Worm (Caenorhabditis elegans) whole organism, mixed stage, embryonic: ENCODE data around the gene H18N23.2.
A peak's percentile ranks its signal among the peaks of the same experiment; 100 is the strongest.

Source experiments
- bed-3 ChIP-seq: fragments of 200-800 bp; sonication (Bioruptor generic); optimal IDR thresholded peaks from 3 replicates; lab custom pipeline; 2018; ENCODE audit warnings: mild to moderate bottlenecking, missing genetic modification characterization, moderate library complexity, missing compliant biosample characterization
- blmp-1 ChIP-seq: fragments of 150-350 bp; optimal IDR thresholded peaks from 2 replicates; lab custom pipeline; 2014; ENCODE audit warnings: missing biosample characterization, missing genetic modification characterization
- ceh-39 ChIP-seq: fragments of 150-350 bp; optimal IDR thresholded peaks from 2 replicates; lab custom pipeline; 2014; ENCODE audit warnings: missing biosample characterization, missing genetic modification characterization
- ceh-83 ChIP-seq: fragments of 200-800 bp; sonication (Bioruptor generic); optimal IDR thresholded peaks from 2 replicates; lab custom pipeline; 2018; ENCODE audit warnings: mild to moderate bottlenecking, missing genetic modification characterization, missing compliant biosample characterization
- ces-1 ChIP-seq: fragments of 150-350 bp; optimal IDR thresholded peaks from 2 replicates; lab custom pipeline; 2014; ENCODE audit warnings: missing biosample characterization, missing genetic modification reagents, missing genetic modification characterization
- cnd-1 ChIP-seq: fragments of 200-800 bp; sonication (Bioruptor generic); optimal IDR thresholded peaks from 2 replicates; lab custom pipeline; 2018; ENCODE audit warnings: mild to moderate bottlenecking, missing genetic modification characterization, missing compliant biosample characterization
- drap-1 ChIP-seq: fragments of 200-800 bp; sonication (Bioruptor generic); optimal IDR thresholded peaks from 3 replicates; lab custom pipeline; 2018; ENCODE audit warnings: mild to moderate bottlenecking, missing genetic modification characterization, missing compliant biosample characterization
- elt-1 ChIP-seq: sonication (generic microtip); optimal IDR thresholded peaks from 2 replicates; lab custom pipeline; 2017; ENCODE audit warnings: missing genetic modification characterization, mild to moderate bottlenecking, missing compliant biosample characterization, antibody characterized with exemption, moderate library complexity, borderline replicate concordance; ENCODE audit not compliant: insufficient read depth
- elt-3 ChIP-seq: fragments of 150-350 bp; optimal IDR thresholded peaks from 2 replicates; lab custom pipeline; 2014; ENCODE audit warnings: missing biosample characterization, missing genetic modification characterization
- flh-1 ChIP-seq: fragments of 200-800 bp; sonication (Bioruptor generic); optimal IDR thresholded peaks from 2 replicates; lab custom pipeline; 2018; ENCODE audit warnings: mild to moderate bottlenecking, missing genetic modification characterization, moderate library complexity, missing compliant biosample characterization
- ham-2 ChIP-seq: fragments of 200-800 bp; sonication (Bioruptor generic); optimal IDR thresholded peaks from 2 replicates; lab custom pipeline; 2018; ENCODE audit warnings: mild to moderate bottlenecking, missing genetic modification characterization, missing compliant biosample characterization
- lin-13 ChIP-seq: fragments of 150-350 bp; optimal IDR thresholded peaks from 2 replicates; lab custom pipeline; 2014; ENCODE audit warnings: missing biosample characterization, missing genetic modification characterization
- lin-32 ChIP-seq: fragments of 200-800 bp; sonication (Bioruptor generic); optimal IDR thresholded peaks from 2 replicates; lab custom pipeline; 2018; ENCODE audit warnings: mild to moderate bottlenecking, missing genetic modification characterization, missing compliant biosample characterization
- mab-5 ChIP-seq: fragments of 150-350 bp; optimal IDR thresholded peaks from 2 replicates; lab custom pipeline; 2014; ENCODE audit warnings: missing biosample characterization, missing genetic modification characterization
- mep-1 ChIP-seq: fragments of 150-350 bp; optimal IDR thresholded peaks from 2 replicates; lab custom pipeline; 2017; ENCODE audit warnings: missing biosample characterization, missing genetic modification reagents, missing genetic modification characterization, inconsistent platforms
- mls-2 ChIP-seq: sonication (generic microtip); optimal IDR thresholded peaks from 2 replicates; lab custom pipeline; 2016; ENCODE audit warnings: mild to moderate bottlenecking, missing genetic modification characterization, moderate library complexity, missing compliant biosample characterization
- nhr-2 ChIP-seq: fragments of 150-350 bp; optimal IDR thresholded peaks from 2 replicates; lab custom pipeline; 2014; ENCODE audit warnings: missing biosample characterization, missing genetic modification characterization
- nhr-28 ChIP-seq: fragments of 150-350 bp; optimal IDR thresholded peaks from 2 replicates; lab custom pipeline; 2014; ENCODE audit warnings: missing biosample characterization, missing genetic modification characterization
- nhr-76 ChIP-seq: sonication (generic microtip); optimal IDR thresholded peaks from 2 replicates; lab custom pipeline; 2017; ENCODE audit warnings: missing biosample characterization, missing genetic modification characterization
- pha-4 ChIP-seq: fragments of 150-350 bp; optimal IDR thresholded peaks from 2 replicates; lab custom pipeline; 2018; ENCODE audit warnings: missing biosample characterization, missing genetic modification reagents, missing genetic modification characterization
- sem-2 ChIP-seq: fragments of 200-800 bp; sonication (Bioruptor generic); optimal IDR thresholded peaks from 2 replicates; lab custom pipeline; 2018; ENCODE audit warnings: mild to moderate bottlenecking, missing genetic modification characterization, missing compliant biosample characterization
- snpc-4 ChIP-seq: fragments of 150-350 bp; optimal IDR thresholded peaks from 2 replicates; lab custom pipeline; 2014; ENCODE audit warnings: missing biosample characterization, missing genetic modification characterization
- sptf-1 ChIP-seq: sonication (generic microtip); optimal IDR thresholded peaks from 2 replicates; lab custom pipeline; 2017; ENCODE audit warnings: mild to moderate bottlenecking, missing genetic modification characterization, moderate library complexity, missing compliant biosample characterization
- tbx-8 ChIP-seq: fragments of 200-800 bp; sonication (Bioruptor generic); optimal IDR thresholded peaks from 2 replicates; lab custom pipeline; 2018; ENCODE audit warnings: mild to moderate bottlenecking, missing genetic modification characterization, moderate library complexity, missing compliant biosample characterization
- unc-120 ChIP-seq: sonication (generic microtip); optimal IDR thresholded peaks from 2 replicates; lab custom pipeline; 2017; ENCODE audit warnings: missing genetic modification characterization, missing compliant biosample characterization; ENCODE audit not compliant: poor library complexity, severe bottlenecking
- unc-39 ChIP-seq: fragments of 150-350 bp; optimal IDR thresholded peaks from 2 replicates; lab custom pipeline; 2014; ENCODE audit warnings: missing biosample characterization, missing genetic modification characterization
- unc-62 ChIP-seq: fragments of 150-350 bp; optimal IDR thresholded peaks from 2 replicates; lab custom pipeline; 2014; ENCODE audit warnings: missing biosample characterization, missing genetic modification reagents, missing genetic modification characterization
- zip-8 ChIP-seq: fragments of 150-350 bp; optimal IDR thresholded peaks from 2 replicates; lab custom pipeline; 2014; ENCODE audit warnings: missing biosample characterization, missing genetic modification characterization
- ztf-11 ChIP-seq: fragments of 150-350 bp; optimal IDR thresholded peaks from 2 replicates; lab custom pipeline; 2014; ENCODE audit warnings: missing biosample characterization, missing genetic modification characterization

The H18N23.2 gene

DNA sequence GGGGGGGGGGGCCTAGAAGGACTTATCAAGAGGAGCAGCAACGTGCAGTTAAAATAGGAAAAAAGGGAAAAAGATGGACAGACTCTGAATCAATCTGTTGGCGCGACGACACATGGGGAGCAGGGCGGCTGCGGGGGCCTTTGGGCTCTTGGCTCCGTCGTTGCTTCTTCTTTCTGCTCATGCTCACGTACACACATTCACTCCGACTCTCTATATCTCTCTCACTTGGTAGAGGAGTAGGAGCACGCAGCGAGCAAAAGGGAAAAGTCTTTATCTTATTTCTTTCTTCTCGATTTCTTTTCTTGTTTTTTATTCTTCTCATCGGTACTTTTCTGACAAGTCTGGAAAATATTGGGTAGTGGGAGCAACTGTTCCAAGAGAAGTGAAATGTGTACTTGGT, 12.3 kb downstream of the H18N23.2 start:
- TF ChIP-seq flh-1 (GFP tag; lab: Kevin White, UChicago): no peak
- peak; percentile 22 for TF ChIP-seq unc-120 (tag; lab: Kevin White, UChicago)
- TF ChIP-seq mab-5 (tag; lab: Kevin White, UChicago): no peak
- peak; percentile 29 for TF ChIP-seq sptf-1 (tag; lab: Kevin White, UChicago)
- peak; percentile 46 for TF ChIP-seq ces-1 (GFP tag; lab: Kevin White, UChicago)
- no peak for TF ChIP-seq nhr-28 (tag; lab: Kevin White, UChicago)
- TF ChIP-seq ham-2 (GFP tag; lab: Kevin White, UChicago): no peak
- TF ChIP-seq, all 35 proteins: peak for 3

DNA sequence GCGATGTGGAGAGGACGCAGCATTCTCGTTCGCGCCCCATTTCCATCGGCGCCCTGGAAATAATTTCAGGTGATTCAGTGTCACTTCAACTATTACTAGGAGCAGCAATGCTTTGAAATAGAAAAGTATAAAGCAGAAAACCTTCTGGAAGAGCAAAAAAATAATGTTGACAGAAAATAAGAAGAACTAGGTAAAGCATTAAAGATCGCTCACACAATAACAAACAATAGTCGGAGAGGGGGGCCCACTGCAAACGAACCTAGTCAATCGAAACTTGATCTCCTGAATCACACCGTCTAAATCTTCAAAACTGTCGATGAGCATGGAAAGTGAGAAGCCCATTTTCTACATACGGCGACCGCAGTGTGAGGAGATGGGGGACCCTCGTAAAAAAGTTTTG, 12.7 kb downstream of the H18N23.2 start:
- TF ChIP-seq tbx-8 (GFP tag; lab: Kevin White, UChicago) (no peak), ztf-11 (tag; lab: Kevin White, UChicago) (no peak), ces-1 (GFP tag; lab: Kevin White, UChicago) (no peak), unc-62 (GFP tag; lab: Kevin White, UChicago) (no peak)

DNA sequence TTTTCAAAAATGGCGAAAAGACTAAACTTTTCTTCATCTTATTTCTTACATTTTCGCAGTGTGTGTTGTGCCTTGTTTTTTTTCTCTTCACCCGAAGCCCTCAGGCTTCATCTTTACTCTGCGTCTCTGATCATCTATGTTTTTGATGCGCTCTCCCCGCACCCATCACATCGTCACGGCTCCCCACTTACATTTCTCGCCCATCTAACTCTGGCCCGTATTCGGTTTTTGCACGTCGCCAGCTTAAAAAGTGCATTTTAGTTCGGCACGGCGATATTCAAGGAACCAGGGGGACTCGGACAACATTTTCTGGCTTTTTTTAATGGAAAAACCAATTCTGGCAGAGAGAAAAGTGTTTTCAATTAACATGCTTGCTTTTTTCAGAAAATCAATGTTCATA, 13.3 kb downstream of the H18N23.2 start:
- TF ChIP-seq tbx-8 (GFP tag; lab: Kevin White, UChicago) (no peak), snpc-4 (tag; lab: Kevin White, UChicago) (no peak), unc-62 (GFP tag; lab: Kevin White, UChicago) (no peak), bed-3 (GFP tag; lab: Kevin White, UChicago) (no peak), ham-2 (GFP tag; lab: Kevin White, UChicago) (no peak), elt-3 (tag; lab: Kevin White, UChicago) (no peak), zip-8 (no peak), unc-120 (tag; lab: Kevin White, UChicago) (no peak), unc-39 (tag; lab: Kevin White, UChicago) (no peak), ztf-11 (tag; lab: Kevin White, UChicago) (no peak), ces-1 (GFP tag; lab: Kevin White, UChicago) (no peak), nhr-28 (tag; lab: Kevin White, UChicago) (no peak), nhr-2 (tag; lab: Kevin White, UChicago) (no peak), mep-1 (tag; lab: Kevin White, UChicago) (no peak), ceh-39 (tag; lab: Kevin White, UChicago) (no peak), sem-2 (GFP tag; lab: Kevin White, UChicago) (no peak), mls-2 (no peak), cnd-1 (tag; lab: Kevin White, UChicago) (no peak), elt-1 (no peak)

DNA sequence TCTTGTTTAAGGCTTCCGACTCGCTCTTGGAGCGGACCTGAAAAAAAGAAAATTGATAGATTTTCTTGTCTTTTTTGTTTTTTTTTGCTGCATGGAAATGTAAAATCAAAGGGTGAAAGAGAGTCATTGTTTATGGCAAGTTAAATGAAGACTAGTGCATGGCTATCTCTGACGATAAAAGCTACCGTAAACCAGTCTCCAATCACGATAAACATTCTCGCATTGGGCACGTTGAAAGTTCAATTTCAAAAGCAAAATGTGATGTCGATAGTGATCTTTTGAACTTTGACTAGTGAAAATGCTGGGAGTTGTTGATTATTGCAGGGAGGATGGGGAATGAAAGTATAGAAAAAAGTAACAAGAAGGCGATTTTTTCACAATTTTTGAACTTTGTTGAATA, 14.1 kb downstream of the H18N23.2 start:
- TF ChIP-seq nhr-76: no peak
- TF ChIP-seq bed-3 (GFP tag; lab: Kevin White, UChicago): no peak
- TF ChIP-seq ceh-83 (GFP tag; lab: Kevin White, UChicago): no peak
- TF ChIP-seq flh-1 (GFP tag; lab: Kevin White, UChicago): no peak
- no peak for TF ChIP-seq ceh-39 (tag; lab: Kevin White, UChicago)
- no peak for TF ChIP-seq ztf-11 (tag; lab: Kevin White, UChicago)
- TF ChIP-seq nhr-2 (tag; lab: Kevin White, UChicago): no peak
- TF ChIP-seq blmp-1 (tag; lab: Kevin White, UChicago): no peak
- TF ChIP-seq nhr-28 (tag; lab: Kevin White, UChicago): no peak
- TF ChIP-seq mab-5 (tag; lab: Kevin White, UChicago): no peak
- TF ChIP-seq mep-1 (tag; lab: Kevin White, UChicago): no peak

DNA sequence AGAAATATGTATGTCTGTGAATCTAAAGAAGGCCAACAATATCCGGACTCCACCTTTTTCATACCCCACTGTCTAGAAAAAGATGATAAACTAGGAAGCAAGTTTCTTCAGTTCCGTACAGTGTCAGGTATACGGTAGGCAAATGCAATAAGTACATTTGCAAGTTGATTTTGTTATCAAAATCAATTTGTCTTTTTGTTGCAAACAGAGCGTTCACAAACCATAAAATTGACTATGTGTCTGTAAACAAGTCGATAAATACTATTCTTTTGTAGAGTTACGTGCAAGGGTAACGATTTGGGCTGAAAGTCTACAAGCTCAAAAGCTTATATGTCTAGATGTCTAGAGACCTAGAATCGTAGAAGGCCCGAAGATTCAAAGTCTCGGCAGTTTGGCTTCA, 14.9 kb downstream of the H18N23.2 start:
- TF ChIP-seq blmp-1 (tag; lab: Kevin White, UChicago) (no peak), pha-4 (tag; lab: Kevin White, UChicago) (no peak), nhr-2 (tag; lab: Kevin White, UChicago) (no peak), bed-3 (GFP tag; lab: Kevin White, UChicago) (no peak), lin-13 (tag; lab: Kevin White, UChicago) (no peak), cnd-1 (tag; lab: Kevin White, UChicago) (no peak), zip-8 (no peak), mls-2 (no peak), unc-39 (tag; lab: Kevin White, UChicago) (no peak), lin-32 (GFP tag; lab: Kevin White, UChicago) (no peak), drap-1 (GFP tag; lab: Kevin White, UChicago) (no peak), ceh-39 (tag; lab: Kevin White, UChicago) (no peak)
